Worm (Caenorhabditis elegans) whole organism, young adult: ENCODE measurements around the gene Y67D8C.6.

Experiments
- B0035.1 ChIP-seq: sonication (generic microtip); optimal IDR thresholded peaks from 2 replicates; lab custom pipeline; 2016; ENCODE audit warnings: missing genetic modification characterization, mild to moderate bottlenecking, missing compliant biosample characterization, missing genotype, missing genetic modification reagents
- C06A6.2 ChIP-seq: fragments of 200-800 bp; sonication (Bioruptor generic); conservative IDR thresholded peaks from 2 replicates; pipeline ENCODE4 v1.3.6; 2022; ENCODE audit warnings: missing genetic modification characterization, missing compliant biosample characterization
- F10E7.11 ChIP-seq: sonication (generic microtip); optimal IDR thresholded peaks from 2 replicates; lab custom pipeline; 2017; ENCODE audit warnings: mild to moderate bottlenecking, missing genetic modification characterization, moderate library complexity, missing compliant biosample characterization
- F23B12.7 ChIP-seq: sonication (generic microtip); optimal IDR thresholded peaks from 2 replicates; lab custom pipeline; 2017; ENCODE audit warnings: missing genetic modification characterization, mild to moderate bottlenecking, missing compliant biosample characterization, antibody characterized with exemption, moderate library complexity; ENCODE audit not compliant: insufficient read depth
- F33H1.4 ChIP-seq: fragments of 200-800 bp; sonication (Bioruptor generic); IDR thresholded peaks from 2 replicates; pipeline ENCODE4 v1.3.6; 2022; ENCODE audit warnings: missing genetic modification reagents, missing genetic modification characterization, missing compliant biosample characterization
- F37B4.10 ChIP-seq: fragments of 200-800 bp; sonication (Bioruptor generic); IDR thresholded peaks from 2 replicates; pipeline ENCODE4 v1.3.6; 2022; ENCODE audit warnings: missing genetic modification characterization, missing compliant biosample characterization
- F49E8.2 ChIP-seq: sonication (generic microtip); optimal IDR thresholded peaks from 3 replicates; lab custom pipeline; 2017; ENCODE audit warnings: missing genetic modification characterization, mild to moderate bottlenecking, missing compliant biosample characterization, antibody characterized with exemption, moderate library complexity; ENCODE audit not compliant: insufficient read depth
- F52B5.7 ChIP-seq: sonication (generic microtip); optimal IDR thresholded peaks from 2 replicates; lab custom pipeline; 2016; ENCODE audit warnings: mild to moderate bottlenecking, missing genetic modification characterization, missing compliant biosample characterization
- K11D2.4 ChIP-seq: fragments of 200-800 bp; sonication (Bioruptor generic); IDR thresholded peaks from 2 replicates; pipeline ENCODE4 v1.3.6; 2022; ENCODE audit warnings: missing genetic modification reagents, missing genetic modification characterization, missing compliant biosample characterization
- T07F8.4 ChIP-seq: sonication (generic microtip); optimal IDR thresholded peaks from 2 replicates; lab custom pipeline; 2016; ENCODE audit warnings: mild to moderate bottlenecking, missing genetic modification characterization, moderate library complexity, missing compliant biosample characterization
- Y56A3A.18 ChIP-seq: fragments of 200-800 bp; sonication (Bioruptor generic); IDR thresholded peaks from 2 replicates; pipeline ENCODE4 v1.3.6; 2022; ENCODE audit warnings: missing genetic modification reagents, missing genetic modification characterization, missing compliant biosample characterization
- ZK185.1 ChIP-seq: sonication (generic microtip); optimal IDR thresholded peaks from 2 replicates; lab custom pipeline; 2016; ENCODE audit warnings: mild to moderate bottlenecking, missing genetic modification characterization, missing compliant biosample characterization; ENCODE audit not compliant: poor library complexity, severe bottlenecking
- akir-1 ChIP-seq: fragments of 200-800 bp; sonication (Bioruptor generic); optimal IDR thresholded peaks from 2 replicates; lab custom pipeline; 2018; ENCODE audit warnings: mild to moderate bottlenecking, missing genetic modification characterization, moderate library complexity, missing compliant biosample characterization
- aptf-2 ChIP-seq: fragments of 200-800 bp; sonication (Bioruptor generic); conservative IDR thresholded peaks from 2 replicates; pipeline ENCODE4 v1.3.6; 2022; ENCODE audit warnings: missing genetic modification reagents, missing genetic modification characterization, missing compliant biosample characterization
- aptf-3 ChIP-seq: fragments of 200-800 bp; sonication (Bioruptor generic); IDR thresholded peaks from 2 replicates; pipeline ENCODE4 v1.3.6; 2022; ENCODE audit warnings: missing genetic modification characterization, missing compliant biosample characterization
- attf-3 ChIP-seq: fragments of 200-800 bp; sonication (Bioruptor generic); conservative IDR thresholded peaks from 2 replicates; pipeline ENCODE4 v1.3.6; 2022; ENCODE audit warnings: missing genetic modification reagents, missing genetic modification characterization, missing compliant biosample characterization
- attf-6 ChIP-seq: fragments of 200-800 bp; sonication (Bioruptor generic); IDR thresholded peaks from 2 replicates; pipeline ENCODE4 v1.3.6; 2022; ENCODE audit warnings: missing genetic modification reagents, missing genetic modification characterization, missing compliant biosample characterization
- bed-1 ChIP-seq: fragments of 200-800 bp; sonication (Bioruptor generic); IDR thresholded peaks from 2 replicates; pipeline ENCODE4 v1.3.6; 2022; ENCODE audit warnings: missing genetic modification reagents, missing genetic modification characterization, missing compliant biosample characterization
- cebp-1 ChIP-seq, 2 experiments: fragments of 200-800 bp in 1 of 2; sonication (Bioruptor generic) in 1 of 2; sonication (generic microtip) in 1 of 2; IDR thresholded peaks in 1 of 2; optimal IDR thresholded peaks in 1 of 2; 2 replicates each; pipeline versions ENCODE4 v1.3.6 to Lab custom; 2017 to 2022; ENCODE audit warnings: missing compliant biosample characterization in 2 of 2, missing genetic modification characterization in 2 of 2, mild to moderate bottlenecking in 1 of 2, missing genetic modification reagents in 1 of 2, moderate library complexity in 1 of 2
- ceh-100 ChIP-seq: fragments of 200-800 bp; sonication (Bioruptor generic); IDR thresholded peaks from 2 replicates; pipeline ENCODE4 v1.3.6; 2022; ENCODE audit warnings: missing genetic modification reagents, missing genetic modification characterization, missing compliant biosample characterization
- ceh-40 ChIP-seq: fragments of 200-800 bp; sonication (Bioruptor generic); IDR thresholded peaks from 2 replicates; pipeline ENCODE4 v1.3.6; 2022; ENCODE audit warnings: missing genetic modification characterization, missing compliant biosample characterization
- chd-7 ChIP-seq: sonication (generic microtip); optimal IDR thresholded peaks from 2 replicates; lab custom pipeline; 2016; ENCODE audit warnings: mild to moderate bottlenecking, missing genetic modification characterization, moderate library complexity, missing compliant biosample characterization
- dpl-1 ChIP-seq: fragments of 150-350 bp; optimal IDR thresholded peaks from 2 replicates; lab custom pipeline; 2014; ENCODE audit warnings: missing biosample characterization, missing genetic modification reagents, missing genetic modification characterization
- egl-18 ChIP-seq: fragments of 200-800 bp; sonication (Bioruptor generic); IDR thresholded peaks from 2 replicates; pipeline ENCODE4 v1.3.6; 2022; ENCODE audit warnings: missing genetic modification reagents, missing genetic modification characterization, missing compliant biosample characterization
- egrh-3 ChIP-seq: fragments of 200-800 bp; sonication (Bioruptor generic); IDR thresholded peaks from 2 replicates; pipeline ENCODE4 v1.3.6; 2022; ENCODE audit warnings: missing genetic modification reagents, missing genetic modification characterization, missing compliant biosample characterization
- gei-17 ChIP-seq: fragments of 200-800 bp; sonication (Bioruptor generic); optimal IDR thresholded peaks from 2 replicates; lab custom pipeline; 2018; ENCODE audit warnings: mild to moderate bottlenecking, missing genetic modification characterization, missing compliant biosample characterization
- hmg-1.2 ChIP-seq: fragments of 200-800 bp; sonication (Bioruptor generic); IDR thresholded peaks from 2 replicates; pipeline ENCODE4 v1.3.6; 2022; ENCODE audit warnings: missing genetic modification reagents, missing genetic modification characterization, missing compliant biosample characterization
- hrde-1 ChIP-seq: sonication (generic microtip); optimal IDR thresholded peaks from 2 replicates; lab custom pipeline; 2016; ENCODE audit warnings: missing genetic modification characterization, mild to moderate bottlenecking, missing compliant biosample characterization, moderate library complexity, missing genotype, missing genetic modification reagents, borderline replicate concordance
- let-607 ChIP-seq, 2 experiments: fragments of 200-800 bp in 1 of 2; sonication (Bioruptor generic) in 1 of 2; sonication (generic microtip) in 1 of 2; optimal IDR thresholded peaks; 2 replicates each; lab custom pipeline; 2016 to 2018; ENCODE audit warnings: mild to moderate bottlenecking in 2 of 2, missing compliant biosample characterization in 2 of 2, missing genetic modification characterization in 2 of 2, moderate library complexity in 2 of 2, missing genotype in 1 of 2
- lir-1 ChIP-seq: fragments of 200-800 bp; sonication (Bioruptor generic); conservative IDR thresholded peaks from 2 replicates; pipeline ENCODE4 v1.3.6; 2022; ENCODE audit warnings: missing genetic modification reagents, missing genetic modification characterization, missing compliant biosample characterization
- mcd-1 ChIP-seq: fragments of 200-800 bp; sonication (Bioruptor generic); IDR thresholded peaks from 2 replicates; pipeline ENCODE4 v1.3.6; 2022; ENCODE audit warnings: missing genetic modification reagents, missing genetic modification characterization, missing compliant biosample characterization
- nfyb-1 ChIP-seq: fragments of 200-800 bp; sonication (Bioruptor generic); IDR thresholded peaks from 2 replicates; pipeline ENCODE4 v1.3.6; 2022; ENCODE audit warnings: missing genetic modification reagents, missing genetic modification characterization, missing compliant biosample characterization
- nhr-80 ChIP-seq: sonication (generic microtip); optimal IDR thresholded peaks from 2 replicates; lab custom pipeline; 2016; ENCODE audit warnings: missing genetic modification characterization, missing compliant biosample characterization
- pbrm-1 ChIP-seq: fragments of 200-800 bp; sonication (Bioruptor generic); IDR thresholded peaks from 2 replicates; pipeline ENCODE4 v1.3.6; 2022; ENCODE audit warnings: missing genetic modification reagents, missing genetic modification characterization, missing compliant biosample characterization
- rcor-1 ChIP-seq: fragments of 200-800 bp; sonication (Bioruptor generic); IDR thresholded peaks from 2 replicates; pipeline ENCODE4 v1.3.6; 2022; ENCODE audit warnings: missing genetic modification reagents, missing genetic modification characterization, missing compliant biosample characterization
- rec-8 ChIP-seq, 2 experiments: sonication (generic microtip); optimal IDR thresholded peaks; 2 replicates each; lab custom pipeline; 2016; ENCODE audit warnings: mild to moderate bottlenecking in 2 of 2, missing genetic modification characterization in 2 of 2, missing genetic modification reagents in 2 of 2, missing genotype in 2 of 2, missing biosample characterization in 1 of 2, missing compliant biosample characterization in 1 of 2, moderate library complexity in 1 of 2
- sea-2 ChIP-seq: fragments of 200-800 bp; sonication (Bioruptor generic); IDR thresholded peaks from 2 replicates; pipeline ENCODE4 v1.3.6; 2022; ENCODE audit warnings: missing genetic modification characterization, missing compliant biosample characterization
- snpc-1.3 ChIP-seq: sonication (generic microtip); optimal IDR thresholded peaks from 2 replicates; lab custom pipeline; 2017; ENCODE audit warnings: missing genetic modification characterization, mild to moderate bottlenecking, missing compliant biosample characterization, antibody characterized with exemption, moderate library complexity, missing genotype, missing genetic modification reagents; ENCODE audit not compliant: insufficient read depth
- somi-1 ChIP-seq: fragments of 200-800 bp; sonication (Bioruptor generic); optimal IDR thresholded peaks from 2 replicates; lab custom pipeline; 2018; ENCODE audit warnings: mild to moderate bottlenecking, missing genetic modification characterization, missing compliant biosample characterization
- tlf-1 ChIP-seq: fragments of 200-800 bp; sonication (Bioruptor generic); optimal IDR thresholded peaks from 2 replicates; lab custom pipeline; 2018; ENCODE audit warnings: mild to moderate bottlenecking, missing genetic modification characterization, missing compliant biosample characterization
- zim-3 ChIP-seq: sonication (generic microtip); optimal IDR thresholded peaks from 2 replicates; lab custom pipeline; 2017; ENCODE audit warnings: mild to moderate bottlenecking, missing genetic modification characterization, moderate library complexity, missing compliant biosample characterization
- ztf-22 ChIP-seq: fragments of 200-800 bp; sonication (Bioruptor generic); optimal IDR thresholded peaks from 2 replicates; lab custom pipeline; 2018; ENCODE audit warnings: mild to moderate bottlenecking, missing genetic modification characterization, moderate library complexity, missing compliant biosample characterization
- ztf-25 ChIP-seq: fragments of 200-800 bp; sonication (Bioruptor generic); IDR thresholded peaks from 2 replicates; pipeline ENCODE4 v1.3.6; 2022; ENCODE audit warnings: missing genetic modification reagents, missing genetic modification characterization, missing compliant biosample characterization
- ztf-26 ChIP-seq: sonication (generic microtip); optimal IDR thresholded peaks from 2 replicates; lab custom pipeline; 2017; ENCODE audit warnings: missing genetic modification characterization, missing compliant biosample characterization

The Y67D8C.6 gene

ce11 chrIV:3050054-3050990 is 12.9 kb downstream of the Y67D8C.6 start, which contains the start of gene eel-1 (continued):
- TF ChIP-seq egl-18 = peak; percentile 96
- TF ChIP-seq egrh-3 = peak; percentile 84
- TF ChIP-seq akir-1 (GFP tag; lab: Kevin White, UChicago) = peak; percentile 95
- peak; percentile 92 for TF ChIP-seq ceh-40 (GFP tag; lab: Robert Waterston, UW)
- peak; percentile 98 for TF ChIP-seq mcd-1
- TF ChIP-seq attf-6 (GFP tag; lab: Robert Waterston, UW) = peak; percentile 88
- peak; percentile 99 for TF ChIP-seq rcor-1 (GFP tag; lab: Robert Waterston, UW)
- peak; percentile 99 for TF ChIP-seq ztf-25 (GFP tag; lab: Robert Waterston, UW)
- TF ChIP-seq cebp-1 (GFP tag; IDR thresholded peaks at IDR 0.05; lab: Robert Waterston, UW) = peak; percentile 90
- TF ChIP-seq cebp-1 (tag; optimal IDR thresholded peaks at IDR 0.05; lab: Kevin White, UChicago) = peak; percentile 91
- TF ChIP-seq nfyb-1 = peak; percentile 99
- peak; percentile 79 for TF ChIP-seq B0035.1 (tag; lab: Kevin White, UChicago)
- TF ChIP-seq ztf-22 (GFP tag; lab: Kevin White, UChicago) = peak; percentile 83
- TF ChIP-seq snpc-1.3 (tag; lab: Kevin White, UChicago) = peak; percentile 59
- TF ChIP-seq C06A6.2 (GFP tag; lab: Robert Waterston, UW) = peak; percentile 95
- peak; percentile 87 for TF ChIP-seq attf-3 (GFP tag; lab: Robert Waterston, UW)
- peak; percentile 95 for TF ChIP-seq aptf-2 (GFP tag; lab: Robert Waterston, UW)
- peak; percentile 85 for TF ChIP-seq T07F8.4
- TF ChIP-seq hrde-1 (tag; lab: Kevin White, UChicago) = peak; percentile 53
- TF ChIP-seq tlf-1 (GFP tag; lab: Kevin White, UChicago) = peak; percentile 94
- TF ChIP-seq dpl-1 (GFP tag; lab: Kevin White, UChicago) = peak; percentile 86
- TF ChIP-seq gei-17 (GFP tag; lab: Kevin White, UChicago) = peak; percentile 69
- TF ChIP-seq somi-1 (GFP tag; lab: Kevin White, UChicago) = peak; percentile 89
- peak; percentile 92 for TF ChIP-seq chd-7 (tag; lab: Kevin White, UChicago)
- TF ChIP-seq hmg-1.2 (GFP tag; lab: Robert Waterston, UW) = peak; percentile 90
- TF ChIP-seq rec-8 (tag; optimal IDR thresholded peaks at IDR 0.05; lab: Kevin White, UChicago) = peak; percentile 46 to 87
- peak; percentile 89 for TF ChIP-seq ztf-26 (tag; lab: Kevin White, UChicago)
- TF ChIP-seq lir-1 (GFP tag; lab: Robert Waterston, UW) = peak; percentile 98
- peak; percentile 94 for TF ChIP-seq bed-1 (GFP tag; lab: Robert Waterston, UW)
- TF ChIP-seq zim-3 (tag; lab: Kevin White, UChicago) = peak; percentile 90
- peak; percentile 88 for TF ChIP-seq nhr-80
- TF ChIP-seq let-607 (tag; optimal IDR thresholded peaks at IDR 0.05; lab: Kevin White, UChicago) = peak; percentile 74 to 86
- TF ChIP-seq sea-2 (GFP tag; lab: Robert Waterston, UW) = peak; percentile 96
- peak; percentile 99 for TF ChIP-seq F37B4.10 (GFP tag; lab: Robert Waterston, UW)
- peak; percentile 98 for TF ChIP-seq pbrm-1 (GFP tag; lab: Robert Waterston, UW)
- TF ChIP-seq Y56A3A.18 = peak; percentile 98
- peak; percentile 100 for TF ChIP-seq ceh-100 (GFP tag; lab: Robert Waterston, UW)
- peak; percentile 94 for TF ChIP-seq ZK185.1
- TF ChIP-seq F49E8.2 (tag; lab: Kevin White, UChicago) = peak; percentile 73
- peak; percentile 100 for TF ChIP-seq F33H1.4 (GFP tag; lab: Robert Waterston, UW)
- peak; percentile 58 for TF ChIP-seq F23B12.7 (tag; lab: Kevin White, UChicago)
- peak; percentile 97 for TF ChIP-seq aptf-3 (GFP tag; lab: Robert Waterston, UW)
- peak; percentile 68 for TF ChIP-seq F10E7.11
- peak; percentile 99 for TF ChIP-seq K11D2.4 (GFP tag; lab: Robert Waterston, UW)
- peak; percentile 86 for TF ChIP-seq F52B5.7
